Worm (Caenorhabditis elegans) whole organism, L4 larva: ENCODE data around the gene F42A6.5.
A peak's percentile ranks its signal among the peaks of the same experiment; 100 is the strongest.

Experiments used
- Y5F2A.4 ChIP-seq: fragments of 200-800 bp; sonication (Bioruptor generic); optimal IDR thresholded peaks from 2 replicates; lab custom pipeline; 2018; ENCODE audit warnings: mild to moderate bottlenecking, missing genetic modification characterization, missing compliant biosample characterization
- ztf-11 ChIP-seq: fragments of 150-350 bp; optimal IDR thresholded peaks from 2 replicates; lab custom pipeline; 2014; ENCODE audit warnings: missing biosample characterization, missing genetic modification characterization

- peak; percentile 15 for TF ChIP-seq Y5F2A.4 (GFP tag; lab: Kevin White, UChicago)
- TF ChIP-seq ztf-11 (tag; lab: Kevin White, UChicago) = no peak
Measured at ce11 chrIV:3296578-3297549, 34.8 kb downstream of the F42A6.5 start.
